Fruit fly (Drosophila melanogaster) whole organism, wandering third instar larva: Measurements from ENCODE around the gene h-cup.

Experiments used
- Dif ChIP-seq: fragments of 200-275, 200-300 bp; sonication (Bioruptor generic); optimal IDR thresholded peaks from 2 replicates; lab custom pipeline; 2018; ENCODE audit warnings: missing biosample characterization, missing genetic modification characterization; ENCODE audit not compliant: partially characterized antibody
- HLH106 ChIP-seq: fragments of 200-800 bp; optimal IDR thresholded peaks from 3 replicates; lab custom pipeline; 2019; ENCODE audit warnings: missing biosample characterization, mild to moderate bottlenecking, missing genetic modification characterization, moderate library complexity
- Hr78 ChIP-seq: fragments of >200 bp; optimal IDR thresholded peaks from 2 replicates; lab custom pipeline; 2017; ENCODE audit warnings: missing biosample characterization, missing genetic modification characterization
- brk ChIP-seq: fragments of 200-800 bp; sonication (Bioruptor generic); optimal IDR thresholded peaks from 2 replicates; lab custom pipeline; 2016; ENCODE audit warnings: missing biosample characterization, mild to moderate bottlenecking, missing genetic modification characterization
- dsf ChIP-seq: sonication (Bioruptor generic); optimal IDR thresholded peaks from 2 replicates; lab custom pipeline; 2016; ENCODE audit warnings: missing biosample characterization, missing genetic modification characterization, borderline replicate concordance
- fru ChIP-seq: fragments of 200-800 bp; sonication (Bioruptor generic); optimal IDR thresholded peaks from 3 replicates; lab custom pipeline; 2016; ENCODE audit warnings: missing biosample characterization, mild to moderate bottlenecking, missing genetic modification characterization
- h ChIP-seq: fragments of 200-800 bp; sonication (Bioruptor generic); optimal IDR thresholded peaks from 3 replicates; lab custom pipeline; 2016; ENCODE audit warnings: missing biosample characterization, mild to moderate bottlenecking, missing genetic modification characterization
- sv ChIP-seq: fragments of 200-800 bp; sonication (Bioruptor generic); optimal IDR thresholded peaks from 3 replicates; lab custom pipeline; 2016; ENCODE audit warnings: missing biosample characterization, missing genetic modification characterization
- usp ChIP-seq: fragments of >200 bp; optimal IDR thresholded peaks from 2 replicates; lab custom pipeline; 2017; ENCODE audit warnings: missing biosample characterization, missing genetic modification characterization

DNA sequence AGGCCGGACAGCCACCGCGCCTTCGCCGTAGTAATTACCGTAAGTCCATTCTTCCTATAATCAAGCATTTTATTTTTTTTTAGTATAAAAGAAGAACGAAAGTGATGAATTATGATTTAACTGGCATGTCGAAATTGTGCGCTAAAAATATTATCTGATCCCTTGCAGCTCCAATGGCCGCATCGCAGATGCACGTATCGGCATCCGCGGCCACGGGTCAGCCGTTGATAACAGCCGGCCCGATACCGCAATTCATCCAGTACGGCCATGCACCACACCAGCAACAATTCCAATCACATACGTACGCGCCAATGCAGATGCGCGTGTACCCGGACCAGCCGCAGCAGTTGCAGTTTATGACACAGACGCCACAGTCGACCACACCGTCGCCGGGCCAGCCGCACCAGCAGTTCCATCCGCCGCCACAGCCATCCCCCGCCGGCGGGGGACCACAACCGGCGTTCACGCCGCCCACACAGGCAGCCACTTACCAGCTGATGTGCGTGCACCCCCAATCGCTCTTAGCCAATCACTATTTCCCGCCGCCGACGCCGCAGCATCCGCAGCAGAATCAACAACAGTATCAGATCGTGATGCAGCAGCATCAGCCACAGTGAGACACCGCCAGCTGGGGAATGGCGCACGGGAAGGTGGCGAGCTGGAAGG, 32.3 kb upstream of the h-cup start:
- TF ChIP-seq usp (GFP tag; lab: Kevin White, UChicago) (no peak), HLH106 (tag; lab: Kevin White, UChicago) (no peak), Dif (no peak), Hr78 (no peak), brk (no peak), h (GFP tag; lab: Kevin White, UChicago) (no peak), fru (GFP tag; lab: Kevin White, UChicago) (no peak), sv (GFP tag; lab: Kevin White, UChicago) (no peak), dsf (no peak)
